Worm (Caenorhabditis elegans) whole organism, L1 larva: Measurements from ENCODE around the gene vhp-1.

Experiments used
- C04F5.9 ChIP-seq: sonication (generic microtip); optimal IDR thresholded peaks from 2 replicates; lab custom pipeline; 2016; ENCODE audit warnings: missing genetic modification characterization, missing compliant biosample characterization
- C16A3.4 ChIP-seq: fragments of 150-350 bp; optimal IDR thresholded peaks from 2 replicates; lab custom pipeline; 2014; ENCODE audit warnings: missing biosample characterization, missing genetic modification characterization
- blmp-1 ChIP-seq: fragments of 150-350 bp; optimal IDR thresholded peaks from 2 replicates; lab custom pipeline; 2014; ENCODE audit warnings: missing biosample characterization, missing genetic modification characterization
- ceh-82 ChIP-seq, 3 experiments: fragments of 150-350 bp in 1 of 3; sonication (generic microtip) in 2 of 3; optimal IDR thresholded peaks; 2 replicates each; lab custom pipeline; 2014 to 2017; ENCODE audit warnings: missing biosample characterization in 3 of 3, missing genetic modification characterization in 3 of 3
- ceh-88 ChIP-seq: fragments of 200-800 bp; sonication (Bioruptor generic); IDR thresholded peaks from 2 replicates; pipeline ENCODE4 v1.3.6; 2022; ENCODE audit warnings: missing genetic modification characterization, missing compliant biosample characterization
- dpl-1 ChIP-seq, 3 experiments: fragments of 150-350 bp in 2 of 3; sonication (generic microtip) in 1 of 3; optimal IDR thresholded peaks; 2 replicates each; lab custom pipeline; 2014 to 2017; ENCODE audit warnings: missing biosample characterization in 3 of 3, missing genetic modification characterization in 3 of 3, missing genetic modification reagents in 3 of 3
- dsc-1 ChIP-seq: sonication (generic microtip); optimal IDR thresholded peaks from 2 replicates; lab custom pipeline; 2016; ENCODE audit warnings: mild to moderate bottlenecking, missing genetic modification characterization, missing compliant biosample characterization
- efl-1 ChIP-seq, 4 experiments: fragments of 150-350 bp; optimal IDR thresholded peaks in 3 of 4; peaks in 1 of 4; 1 replicate in 1 of 4; 2 replicates in 3 of 4; lab custom pipeline; 2014; ENCODE audit warnings: missing biosample characterization in 2 of 4, missing genetic modification characterization in 2 of 4, missing genetic modification reagents in 2 of 4
- egl-13 ChIP-seq: sonication (generic microtip); optimal IDR thresholded peaks from 2 replicates; lab custom pipeline; 2016; ENCODE audit warnings: missing genotype, missing genetic modification reagents, missing genetic modification characterization, missing compliant biosample characterization
- elt-2 ChIP-seq: sonication (generic microtip); optimal IDR thresholded peaks from 2 replicates; lab custom pipeline; 2016; ENCODE audit warnings: missing genetic modification characterization, mild to moderate bottlenecking, inconsistent platforms, missing compliant biosample characterization, missing genetic modification reagents
- fkh-10 ChIP-seq: sonication (generic microtip); optimal IDR thresholded peaks from 2 replicates; lab custom pipeline; 2017; ENCODE audit warnings: missing biosample characterization, missing genetic modification reagents, missing genetic modification characterization
- fkh-8 ChIP-seq: sonication (generic microtip); optimal IDR thresholded peaks from 2 replicates; lab custom pipeline; 2016; ENCODE audit warnings: mild to moderate bottlenecking, missing genetic modification characterization, missing compliant biosample characterization
- fos-1 ChIP-seq: fragments of 150-350 bp; optimal IDR thresholded peaks from 2 replicates; lab custom pipeline; 2014; ENCODE audit warnings: missing biosample characterization, missing genetic modification characterization
- grh-1 ChIP-seq: fragments of 200-800 bp; sonication (Bioruptor generic); IDR thresholded peaks from 2 replicates; pipeline ENCODE4 v1.3.6; 2022; ENCODE audit warnings: missing genetic modification reagents, missing genetic modification characterization, missing compliant biosample characterization
- isw-1 ChIP-seq: fragments of 200-800 bp; sonication (Bioruptor generic); IDR thresholded peaks from 2 replicates; pipeline ENCODE4 v1.3.6; 2022; ENCODE audit warnings: missing genetic modification characterization, missing compliant biosample characterization
- jun-1 ChIP-seq: fragments of 150-350 bp; optimal IDR thresholded peaks from 2 replicates; lab custom pipeline; 2014; ENCODE audit warnings: missing biosample characterization, missing genetic modification reagents, missing genetic modification characterization
- lin-13 ChIP-seq: fragments of 150-350 bp; optimal IDR thresholded peaks from 2 replicates; lab custom pipeline; 2014; ENCODE audit warnings: missing biosample characterization, missing genetic modification reagents, missing genetic modification characterization
- lin-14 ChIP-seq: fragments of 200-800 bp; sonication (Bioruptor generic); optimal IDR thresholded peaks from 2 replicates; lab custom pipeline; 2018; ENCODE audit warnings: mild to moderate bottlenecking, missing genetic modification characterization, moderate library complexity, missing compliant biosample characterization
- lin-15B ChIP-seq: fragments of 150-350 bp; sonication (generic microtip); optimal IDR thresholded peaks from 3 replicates; lab custom pipeline; 2014; ENCODE audit warnings: missing biosample characterization, missing genetic modification characterization
- lin-35 ChIP-seq, 2 experiments: fragments of 150-350 bp; optimal IDR thresholded peaks; 2 replicates each; lab custom pipeline; 2014; ENCODE audit warnings: missing biosample characterization in 2 of 2, missing genetic modification characterization in 2 of 2, missing genetic modification reagents in 2 of 2
- lir-3 ChIP-seq: sonication (generic microtip); optimal IDR thresholded peaks from 2 replicates; lab custom pipeline; 2016; ENCODE audit warnings: mild to moderate bottlenecking, missing genetic modification characterization, moderate library complexity, missing compliant biosample characterization; ENCODE audit not compliant: poor library complexity
- lsy-2 ChIP-seq, 2 experiments: fragments of 150-350 bp; optimal IDR thresholded peaks; 2 replicates each; lab custom pipeline; 2014; ENCODE audit warnings: missing biosample characterization in 2 of 2, missing genetic modification characterization in 2 of 2
- mab-9 ChIP-seq: fragments of 200-800 bp; sonication (Bioruptor generic); IDR thresholded peaks from 2 replicates; pipeline ENCODE4 v1.3.6; 2022; ENCODE audit warnings: missing genetic modification reagents, missing genetic modification characterization, missing compliant biosample characterization
- mdl-1 ChIP-seq, 2 experiments: fragments of 150-350 bp; optimal IDR thresholded peaks; 2 replicates each; lab custom pipeline; 2014 to 2017; ENCODE audit warnings: missing biosample characterization in 2 of 2, missing genetic modification characterization in 2 of 2, inconsistent platforms in 1 of 2
- mef-2 ChIP-seq: fragments of 150-350 bp; optimal IDR thresholded peaks from 2 replicates; lab custom pipeline; 2014; ENCODE audit warnings: missing biosample characterization, missing genetic modification characterization
- mep-1 ChIP-seq: fragments of 150-350 bp; optimal IDR thresholded peaks from 2 replicates; lab custom pipeline; 2014; ENCODE audit warnings: missing biosample characterization, missing genetic modification characterization
- nhr-11 ChIP-seq: fragments of 150-350 bp; optimal IDR thresholded peaks from 2 replicates; lab custom pipeline; 2014; ENCODE audit warnings: missing biosample characterization, missing genetic modification characterization
- nhr-19 ChIP-seq: fragments of 200-800 bp; sonication (Bioruptor generic); conservative IDR thresholded peaks from 2 replicates; pipeline ENCODE4 v1.3.6; 2022; ENCODE audit warnings: missing genetic modification characterization, missing compliant biosample characterization
- nhr-20 ChIP-seq: sonication (generic microtip); optimal IDR thresholded peaks from 2 replicates; lab custom pipeline; 2016; ENCODE audit warnings: mild to moderate bottlenecking, missing genetic modification characterization, missing compliant biosample characterization
- nhr-47 ChIP-seq: sonication (generic microtip); optimal IDR thresholded peaks from 2 replicates; lab custom pipeline; 2016; ENCODE audit warnings: mild to moderate bottlenecking, missing genetic modification characterization, moderate library complexity, missing compliant biosample characterization
- nhr-71 ChIP-seq: sonication (generic microtip); optimal IDR thresholded peaks from 2 replicates; lab custom pipeline; 2016; ENCODE audit warnings: mild to moderate bottlenecking, missing genetic modification characterization, moderate library complexity, missing compliant biosample characterization
- nhr-77 ChIP-seq: fragments of 150-350 bp; optimal IDR thresholded peaks from 2 replicates; lab custom pipeline; 2014; ENCODE audit warnings: missing biosample characterization, missing genetic modification characterization
- nhr-85 ChIP-seq: sonication (generic microtip); peaks from one replicate; lab custom pipeline; 2016; ENCODE audit warnings: missing genetic modification characterization, inconsistent platforms, missing compliant biosample characterization
- nhr-90 ChIP-seq: sonication (generic microtip); optimal IDR thresholded peaks from 2 replicates; lab custom pipeline; 2016; ENCODE audit warnings: mild to moderate bottlenecking, missing genetic modification characterization, missing compliant biosample characterization; ENCODE audit not compliant: poor library complexity
- rnt-1 ChIP-seq: sonication (generic microtip); optimal IDR thresholded peaks from 2 replicates; lab custom pipeline; 2016; ENCODE audit warnings: mild to moderate bottlenecking, missing genetic modification characterization, moderate library complexity, missing compliant biosample characterization
- skn-1 ChIP-seq: fragments of 150-350 bp; optimal IDR thresholded peaks from 2 replicates; lab custom pipeline; 2014; ENCODE audit warnings: missing biosample characterization, missing genetic modification characterization
- snpc-4 ChIP-seq: fragments of 150-350 bp; optimal IDR thresholded peaks from 2 replicates; lab custom pipeline; 2014; ENCODE audit warnings: missing biosample characterization, missing genetic modification characterization
- snu-23 ChIP-seq: sonication (generic microtip); optimal IDR thresholded peaks from 2 replicates; lab custom pipeline; 2016; ENCODE audit warnings: missing genetic modification characterization, missing compliant biosample characterization
- swsn-7 ChIP-seq: sonication (generic microtip); optimal IDR thresholded peaks from 2 replicates; lab custom pipeline; 2016; ENCODE audit warnings: missing genetic modification characterization, missing compliant biosample characterization
- tbx-2 ChIP-seq: sonication (generic microtip); optimal IDR thresholded peaks from 2 replicates; lab custom pipeline; 2016; ENCODE audit warnings: missing genetic modification characterization, missing compliant biosample characterization
- unc-62 ChIP-seq: fragments of 150-350 bp; optimal IDR thresholded peaks from 2 replicates; lab custom pipeline; 2014; ENCODE audit warnings: missing biosample characterization, missing genetic modification reagents, missing genetic modification characterization
- unc-86 ChIP-seq: sonication (generic microtip); optimal IDR thresholded peaks from 2 replicates; lab custom pipeline; 2016; ENCODE audit warnings: missing genetic modification characterization, missing compliant biosample characterization
- unc-98 ChIP-seq: fragments of 200-800 bp; sonication (Bioruptor generic); IDR thresholded peaks from 2 replicates; pipeline ENCODE4 v1.3.6; 2022; ENCODE audit warnings: missing genetic modification characterization, missing compliant biosample characterization
- vab-15 ChIP-seq: sonication (generic microtip); optimal IDR thresholded peaks from 2 replicates; lab custom pipeline; 2017; ENCODE audit warnings: missing genotype, mild to moderate bottlenecking, missing genetic modification characterization, missing compliant biosample characterization
- xbp-1 ChIP-seq: sonication (generic microtip); optimal IDR thresholded peaks from 2 replicates; lab custom pipeline; 2016; ENCODE audit warnings: missing genetic modification characterization, missing compliant biosample characterization
- ztf-11 ChIP-seq, 2 experiments: sonication (generic microtip); optimal IDR thresholded peaks; 2 replicates each; lab custom pipeline; 2016 to 2017; ENCODE audit warnings: missing genetic modification characterization in 2 of 2, missing biosample characterization in 1 of 2, missing compliant biosample characterization in 1 of 2

vhp-1 gene

ce11 chrII:5342412-5342811 lies 19.3 kb downstream of the vhp-1 start:
- TF ChIP-seq nhr-71 (tag; lab: Kevin White, UChicago) (peak; percentile 5), mdl-1 (tag; optimal IDR thresholded peaks at IDR 0.05; lab: Kevin White, UChicago) (no peak), mab-9 (GFP tag; lab: Robert Waterston, UW) (no peak), mef-2 (tag; lab: Kevin White, UChicago) (no peak), lin-35 (GFP tag; optimal IDR thresholded peaks at IDR 0.05; lab: Kevin White, UChicago) (peak in 1 of 2 experiments; percentile 13), nhr-77 (tag; lab: Kevin White, UChicago) (no peak), lin-14 (GFP tag; lab: Kevin White, UChicago) (peak; percentile 4), isw-1 (GFP tag; lab: Robert Waterston, UW) (no peak), rnt-1 (tag; lab: Kevin White, UChicago) (peak; percentile 5), unc-62 (GFP tag; lab: Kevin White, UChicago) (no peak)

ce11 chrII:5344775-5345174 lies 21.7 kb downstream of the vhp-1 start, which contains the start of gene F09E5.14:
Gene F09E5.14 (minus strand): TSS chrII:5344875.
- TF ChIP-seq ceh-88 (GFP tag; lab: Robert Waterston, UW) (no peak), fos-1 (tag; lab: Kevin White, UChicago) (no peak), skn-1 (no peak), lin-13 (no peak)

- peak; percentile 70 for TF ChIP-seq lin-13
- peak; percentile 47 for TF ChIP-seq skn-1
- peak; percentile 51 for TF ChIP-seq dsc-1 (tag; lab: Kevin White, UChicago)
- TF ChIP-seq rnt-1 (tag; lab: Kevin White, UChicago): peak; percentile 86
- TF ChIP-seq nhr-90 (tag; lab: Kevin White, UChicago): peak; percentile 81
- TF ChIP-seq blmp-1 (tag; lab: Kevin White, UChicago): peak; percentile 59
- peak; percentile 96 for TF ChIP-seq grh-1
- peak; percentile 73 for TF ChIP-seq nhr-20 (tag; lab: Kevin White, UChicago)
- TF ChIP-seq ztf-11 (tag; optimal IDR thresholded peaks at IDR 0.05; lab: Kevin White, UChicago): peak in 1 of 2 experiments; percentile 36
- peak; percentile 55 for TF ChIP-seq mep-1 (tag; lab: Kevin White, UChicago)
- TF ChIP-seq C16A3.4 (tag; lab: Kevin White, UChicago): peak; percentile 70
- peak; percentile 12 for TF ChIP-seq fkh-10 (GFP tag; lab: Kevin White, UChicago)
- peak; percentile 52 for TF ChIP-seq lir-3
- TF ChIP-seq nhr-19 (GFP tag; lab: Robert Waterston, UW): peak; percentile 97
- peak; percentile 74 for TF ChIP-seq swsn-7
- TF ChIP-seq fkh-8 (tag; lab: Kevin White, UChicago): peak; percentile 30
- peak; percentile 12 for TF ChIP-seq elt-2 (tag; lab: Kevin White, UChicago)
- TF ChIP-seq nhr-47 (tag; lab: Kevin White, UChicago): peak; percentile 77
- TF ChIP-seq lsy-2 (tag; optimal IDR thresholded peaks at IDR 0.05; lab: Kevin White, UChicago): peak; percentile 64 to 88
- peak; percentile 57 for TF ChIP-seq snpc-4 (tag; lab: Kevin White, UChicago)
- peak; percentile 73 for TF ChIP-seq tbx-2 (tag; lab: Kevin White, UChicago)
- TF ChIP-seq vab-15 (tag; lab: Kevin White, UChicago): peak; percentile 76
- TF ChIP-seq unc-98 (GFP tag; lab: Robert Waterston, UW): 0 out of 2 replicates have a peak, but pooled peaks have one; percentile 26
- TF ChIP-seq mab-9 (GFP tag; lab: Robert Waterston, UW): peak; percentile 89
- TF ChIP-seq lin-35 (GFP tag; optimal IDR thresholded peaks at IDR 0.05; lab: Kevin White, UChicago): peak; percentile 89 to 98
- peak; percentile 65 for TF ChIP-seq xbp-1 (tag; lab: Kevin White, UChicago)
- peak; percentile 84 for TF ChIP-seq nhr-85 (tag; lab: Kevin White, UChicago)
- peak; percentile 55 for TF ChIP-seq lin-15B (tag; lab: Kevin White, UChicago)
- TF ChIP-seq nhr-71 (tag; lab: Kevin White, UChicago): peak; percentile 84
- TF ChIP-seq unc-86 (tag; lab: Kevin White, UChicago): peak; percentile 47
- TF ChIP-seq jun-1 (tag; lab: Kevin White, UChicago): peak; percentile 42
- peak; percentile 52 for TF ChIP-seq nhr-11 (tag; lab: Kevin White, UChicago)
- peak; percentile 1 to 52 (median 50) for TF ChIP-seq ceh-82 (tag; optimal IDR thresholded peaks at IDR 0.05; lab: Kevin White, UChicago)
- peak; percentile 26 for TF ChIP-seq C04F5.9 (tag; lab: Kevin White, UChicago)
- peak; percentile 93 for TF ChIP-seq isw-1 (GFP tag; lab: Robert Waterston, UW)
- peak; percentile 73 for TF ChIP-seq snu-23 (GFP tag; lab: Kevin White, UChicago)
- TF ChIP-seq lin-14 (GFP tag; lab: Kevin White, UChicago): peak; percentile 75
- peak; percentile 92 for TF ChIP-seq ceh-88 (GFP tag; lab: Robert Waterston, UW)
- peak; percentile 9 for TF ChIP-seq egl-13 (tag; lab: Kevin White, UChicago)
- TF ChIP-seq dpl-1 (GFP tag; optimal IDR thresholded peaks at IDR 0.05; lab: Kevin White, UChicago): peak; percentile 87 to 91 (median 90)
- TF ChIP-seq efl-1 (optimal IDR thresholded peaks at IDR 0.05; lab: Kevin White, UChicago): peak; percentile 72 to 93
- peak; percentile 92 to 99 for TF ChIP-seq efl-1 (GFP tag; optimal IDR thresholded peaks at IDR 0.05 in 1 of 2; lab: Kevin White, UChicago)
- TF ChIP-seq, all 84 proteins: peak for 41; not testable (repeated sequence) for 43
Observed at ce11 chrII:5346350-5346749, 23.3 kb downstream of the vhp-1 start.
